Worm (Caenorhabditis elegans) whole organism, early embryonic: Measurements from ENCODE around the gene bcmo-2.

ENCODE experiments used
- ama-1 ChIP-seq: fragments of 150-350 bp; optimal IDR thresholded peaks from 2 replicates; lab custom pipeline; 2014
- scrt-1 ChIP-seq: fragments of 200-800 bp; sonication (Bioruptor generic); IDR thresholded peaks from 2 replicates; pipeline ENCODE4 v1.3.6; 2022; ENCODE audit warnings: missing genetic modification characterization, missing compliant biosample characterization
- tbx-11 ChIP-seq: fragments of 200-800 bp; sonication (Bioruptor generic); IDR thresholded peaks from 2 replicates; pipeline ENCODE4 v1.3.6; 2022; ENCODE audit warnings: missing genetic modification characterization, missing compliant biosample characterization

ce11 chrII:3952967-3953366 is 42.3 kb upstream of the bcmo-2 start:
- no peak for TF ChIP-seq ama-1 (lab: Kevin White, UChicago)
- no peak for TF ChIP-seq scrt-1
- TF ChIP-seq tbx-11 = no peak
